Worm (Caenorhabditis elegans) whole organism, L3 larva: ENCODE measurements around the gene cpg-2.

Experiments used
- R02D3.7 ChIP-seq: fragments of 150-350 bp; optimal IDR thresholded peaks from 2 replicates; lab custom pipeline; 2014; ENCODE audit warnings: missing biosample characterization, missing genetic modification characterization
- ama-1 ChIP-seq: fragments of 150-350 bp; optimal IDR thresholded peaks from 2 replicates; lab custom pipeline; 2018
- elt-2 ChIP-seq: sonication (generic microtip); optimal IDR thresholded peaks from 2 replicates; lab custom pipeline; 2016; ENCODE audit warnings: missing genetic modification reagents, mild to moderate bottlenecking, missing genetic modification characterization, missing compliant biosample characterization
- nhr-237 ChIP-seq: fragments of 150-350 bp; optimal IDR thresholded peaks from 2 replicates; lab custom pipeline; 2014; ENCODE audit warnings: missing biosample characterization, missing genetic modification characterization
- nhr-77 ChIP-seq: fragments of 150-350 bp; optimal IDR thresholded peaks from 2 replicates; lab custom pipeline; 2014; ENCODE audit warnings: missing biosample characterization, missing genetic modification characterization
- skn-1 ChIP-seq: fragments of 150-350 bp; optimal IDR thresholded peaks from 2 replicates; lab custom pipeline; 2014; ENCODE audit warnings: missing biosample characterization, missing genetic modification characterization
- ztf-4 ChIP-seq: fragments of 150-350 bp; optimal IDR thresholded peaks from 2 replicates; lab custom pipeline; 2014; ENCODE audit warnings: missing biosample characterization, missing genetic modification characterization

ce11 chrIII:7133559-7133958, 29.8 kb upstream of the cpg-2 start, which contains the start of the genes pot-1 and ggtb-1:
- TF ChIP-seq nhr-77 (tag; lab: Kevin White, UChicago) (no peak), elt-2 (tag; lab: Kevin White, UChicago) (no peak), nhr-237 (tag; lab: Kevin White, UChicago) (no peak), skn-1 (no peak), ztf-4 (no peak), R02D3.7 (no peak), ama-1 (lab: Kevin White, UChicago) (no peak)
